Worm (Caenorhabditis elegans): Measurements from ENCODE around the gene F19B6.1.

The F19B6.1 gene

ce11 chrIV:12287628-12288027, 48.2 kb downstream of the F19B6.1 start, which contains the start of gene erl-1:
Gene erl-1 (plus strand): TSS chrIV:12287928.
- TF ChIP-seq ztf-11 (tag; optimal IDR thresholded peaks at IDR 0.05) (no peak), efl-1 (optimal IDR thresholded peaks at IDR 0.05) (no peak), efl-1 (GFP tag; optimal IDR thresholded peaks at IDR 0.05 in 1 of 2) (no peak), unc-30 (tag; optimal IDR thresholded peaks at IDR 0.05) (no peak), mab-9 (GFP tag; IDR thresholded peaks at IDR 0.05) (no peak), nhr-12 (tag; optimal IDR thresholded peaks at IDR 0.05) (no peak), fkh-10 (GFP tag; optimal IDR thresholded peaks at IDR 0.05) (no peak), lin-13 (GFP tag; optimal IDR thresholded peaks at IDR 0.05) (no peak), unc-130 (tag; optimal IDR thresholded peaks at IDR 0.05) (no peak), isw-1 (GFP tag; IDR thresholded peaks at IDR 0.05) (no peak), aly-2 (tag; optimal IDR thresholded peaks at IDR 0.05) (no peak), hlh-17 (GFP tag; optimal IDR thresholded peaks at IDR 0.05; ENCODE audit: borderline replicate concordance) (no peak), swsn-7 (tag; optimal IDR thresholded peaks at IDR 0.05) (no peak), ceh-90 (tag; optimal IDR thresholded peaks at IDR 0.05) (no peak), lin-35 (GFP tag; optimal IDR thresholded peaks at IDR 0.05) (no peak), ceh-82 (tag; optimal IDR thresholded peaks at IDR 0.05) (no peak), C34B4.2 (tag; optimal IDR thresholded peaks at IDR 0.05) (no peak), F16B12.6 (tag; optimal IDR thresholded peaks at IDR 0.05) (no peak)

- TF ChIP-seq elt-3 (tag; optimal IDR thresholded peaks at IDR 0.05) (no peak), tlp-1 (tag; optimal IDR thresholded peaks at IDR 0.05) (no peak), tbx-2 (tag; optimal IDR thresholded peaks at IDR 0.05) (no peak), vab-15 (tag; optimal IDR thresholded peaks at IDR 0.05) (no peak), fkh-10 (GFP tag; optimal IDR thresholded peaks at IDR 0.05) (no peak), mdl-1 (tag; optimal IDR thresholded peaks at IDR 0.05) (no peak), fos-1 (tag; optimal IDR thresholded peaks at IDR 0.05) (no peak), nhr-77 (tag; optimal IDR thresholded peaks at IDR 0.05) (no peak), efl-1 (optimal IDR thresholded peaks at IDR 0.05) (no peak), efl-1 (GFP tag; optimal IDR thresholded peaks at IDR 0.05 in 1 of 2) (no peak), elt-2 (tag; optimal IDR thresholded peaks at IDR 0.05) (no peak)
These were observed 53.0 kb downstream of the F19B6.1 start, which contains the start of gene hpo-12 for ce11 chrIV:12282873-12283272. Gene hpo-12 (plus strand): TSS chrIV:12283173.

- TF ChIP-seq xbp-1 (tag; optimal IDR thresholded peaks at IDR 0.05) (peak; percentile 32), mdl-1 (tag; optimal IDR thresholded peaks at IDR 0.05) (no peak), lin-35 (GFP tag; optimal IDR thresholded peaks at IDR 0.05) (peak; percentile 1 to 14), ceh-90 (tag; optimal IDR thresholded peaks at IDR 0.05) (no peak), rnt-1 (tag; optimal IDR thresholded peaks at IDR 0.05) (no peak), swsn-7 (tag; optimal IDR thresholded peaks at IDR 0.05) (peak; percentile 3), unc-86 (tag; optimal IDR thresholded peaks at IDR 0.05) (no peak), efl-1 (optimal IDR thresholded peaks at IDR 0.05) (peak; percentile 1 to 30), efl-1 (GFP tag; optimal IDR thresholded peaks at IDR 0.05 in 1 of 2) (peak in 1 of 2 experiments; percentile 45), dpl-1 (GFP tag; optimal IDR thresholded peaks at IDR 0.05) (peak in 1 of 3 experiments; percentile 39), lsy-2 (tag; optimal IDR thresholded peaks at IDR 0.05) (peak; percentile 54 to 61), fos-1 (tag; optimal IDR thresholded peaks at IDR 0.05) (no peak), mep-1 (tag; optimal IDR thresholded peaks at IDR 0.05) (peak; percentile 53), blmp-1 (tag; optimal IDR thresholded peaks at IDR 0.05) (peak; percentile 15), F16B12.6 (tag; optimal IDR thresholded peaks at IDR 0.05) (peak; percentile 82), unc-130 (tag; optimal IDR thresholded peaks at IDR 0.05) (no peak)
These were observed 53.6 kb downstream of the F19B6.1 start, which contains the start of the genes C42C1.12 and C42C1.19 for ce11 chrIV:12282157-12282789. Gene C42C1.12 (minus strand): TSS chrIV:12282207. Gene C42C1.19 (plus strand): TSS chrIV:12282739.

Measured in whole organism, L1 larva.